Fruit fly (Drosophila melanogaster) whole organism, embryonic: ENCODE results near the gene Rab39.

Experiments used
- BtbVII ChIP-seq: fragments of 200-800 bp; sonication (Bioruptor generic); optimal IDR thresholded peaks from 3 replicates; lab custom pipeline; 2017; ENCODE audit warnings: missing biosample characterization, mild to moderate bottlenecking, missing genetic modification characterization
- Bteb2 ChIP-seq: fragments of 200-800 bp; sonication (Bioruptor generic); optimal IDR thresholded peaks from 2 replicates; lab custom pipeline; 2016; ENCODE audit warnings: missing biosample characterization, missing genetic modification characterization
- CG10431 ChIP-seq: fragments of 200-800 bp; sonication (Bioruptor generic); optimal IDR thresholded peaks from 3 replicates; lab custom pipeline; 2018; ENCODE audit warnings: missing biosample characterization, mild to moderate bottlenecking, missing genetic modification characterization
- CG11093 ChIP-seq: fragments of 200-800 bp; sonication (Bioruptor generic); IDR thresholded peaks from 3 replicates; pipeline ENCODE4 v1.3.6; 2022; ENCODE audit warnings: missing biosample characterization, missing genetic modification characterization
- CG11560 ChIP-seq: fragments of 200-800 bp; sonication (Bioruptor generic); IDR thresholded peaks from 3 replicates; pipeline ENCODE4 v1.3.6; 2022; ENCODE audit warnings: missing biosample characterization, missing genetic modification characterization
- CG12299 ChIP-seq: fragments of 200-800 bp; sonication (Bioruptor generic); optimal IDR thresholded peaks from 2 replicates; lab custom pipeline; 2018; ENCODE audit warnings: missing biosample characterization, mild to moderate bottlenecking, missing genetic modification characterization
- CG15601 ChIP-seq: fragments of 200-800 bp; sonication (Bioruptor generic); optimal IDR thresholded peaks from 3 replicates; lab custom pipeline; 2019; ENCODE audit warnings: missing biosample characterization, mild to moderate bottlenecking, missing genetic modification characterization, moderate library complexity
- CG17568 ChIP-seq: fragments of 200-800 bp; sonication (Bioruptor generic); optimal IDR thresholded peaks from 2 replicates; lab custom pipeline; 2018; ENCODE audit warnings: missing biosample characterization, mild to moderate bottlenecking, missing genetic modification characterization, moderate library complexity
- CG18011 ChIP-seq: fragments of 200-800 bp; sonication (Bioruptor generic); optimal IDR thresholded peaks from 2 replicates; lab custom pipeline; 2017; ENCODE audit warnings: missing biosample characterization, missing genetic modification characterization, mild to moderate bottlenecking, moderate library complexity, missing genotype
- CG18476 ChIP-seq: fragments of 200-800 bp; sonication (Bioruptor generic); optimal IDR thresholded peaks from 2 replicates; lab custom pipeline; 2016; ENCODE audit warnings: missing biosample characterization, mild to moderate bottlenecking, missing genetic modification characterization
- CG2116 ChIP-seq: fragments of 200-800 bp; sonication (Bioruptor generic); optimal IDR thresholded peaks from 3 replicates; lab custom pipeline; 2018; ENCODE audit warnings: missing biosample characterization, mild to moderate bottlenecking, missing genetic modification characterization
- CG2199 ChIP-seq: fragments of 200-800 bp; sonication (Bioruptor generic); IDR thresholded peaks from 3 replicates; pipeline ENCODE4 v1.3.6; 2022; ENCODE audit warnings: missing biosample characterization, missing genetic modification characterization
- CG31388 ChIP-seq: fragments of 200-800 bp; sonication (Bioruptor generic); optimal IDR thresholded peaks from 2 replicates; lab custom pipeline; 2016; ENCODE audit warnings: missing biosample characterization, missing genetic modification characterization
- CG4424 ChIP-seq: fragments of 200-800 bp; sonication (Bioruptor generic); optimal IDR thresholded peaks from 3 replicates; lab custom pipeline; 2016; ENCODE audit warnings: missing biosample characterization, missing genetic modification characterization
- CG4854 ChIP-seq: fragments of 200-800 bp; sonication (Bioruptor generic); optimal IDR thresholded peaks from 2 replicates; lab custom pipeline; 2016; ENCODE audit warnings: missing biosample characterization, missing genetic modification characterization, inconsistent platforms
- CG6254 ChIP-seq: fragments of 200-800 bp; sonication (Bioruptor generic); optimal IDR thresholded peaks from 3 replicates; lab custom pipeline; 2017; ENCODE audit warnings: mild to moderate bottlenecking, missing biosample characterization, missing genetic modification reagents, missing genetic modification characterization
- CG6683 ChIP-seq: fragments of 200-800 bp; sonication (Bioruptor generic); optimal IDR thresholded peaks from 2 replicates; lab custom pipeline; 2017; ENCODE audit warnings: missing biosample characterization, mild to moderate bottlenecking, missing genetic modification characterization, missing genetic modification reagents
- CG7928 ChIP-seq: fragments of 200-800 bp; sonication (Bioruptor generic); optimal IDR thresholded peaks from 2 replicates; lab custom pipeline; 2017; ENCODE audit warnings: missing biosample characterization, mild to moderate bottlenecking, missing genetic modification characterization
- CG7987 ChIP-seq: fragments of 200-800 bp; sonication (Bioruptor generic); optimal IDR thresholded peaks from 2 replicates; lab custom pipeline; 2018; ENCODE audit warnings: missing biosample characterization, mild to moderate bottlenecking, missing genetic modification characterization, moderate library complexity
- CG8089 ChIP-seq: fragments of 200-800 bp; sonication (Bioruptor generic); optimal IDR thresholded peaks from 3 replicates; lab custom pipeline; 2016; ENCODE audit warnings: missing biosample characterization, missing genetic modification characterization
- CG8944 ChIP-seq: fragments of 200-800 bp; sonication (Bioruptor generic); optimal IDR thresholded peaks from 3 replicates; lab custom pipeline; 2016; ENCODE audit warnings: missing biosample characterization, missing genetic modification characterization
- CTCF ChIP-seq: fragments of 200-800 bp; sonication (Bioruptor generic); optimal IDR thresholded peaks from 2 replicates; lab custom pipeline; 2017; ENCODE audit warnings: missing biosample characterization, mild to moderate bottlenecking, missing genetic modification characterization, moderate library complexity
- Dip2 ChIP-seq: fragments of 200-800 bp; sonication (Bioruptor generic); IDR thresholded peaks from 2 replicates; pipeline ENCODE4 v1.3.6; 2022; ENCODE audit warnings: missing biosample characterization, missing genetic modification characterization
- Elba2 ChIP-seq: fragments of 200-800 bp; sonication (Bioruptor generic); optimal IDR thresholded peaks from 3 replicates; lab custom pipeline; 2016; ENCODE audit warnings: missing biosample characterization, missing genetic modification characterization
- H15 ChIP-seq: fragments of 200-800 bp; sonication (Bioruptor generic); IDR thresholded peaks from 3 replicates; pipeline ENCODE4 v1.3.6; 2022; ENCODE audit warnings: missing biosample characterization, missing genetic modification characterization
- HLH4C ChIP-seq: fragments of 200-800 bp; sonication (Bioruptor generic); IDR thresholded peaks from 3 replicates; pipeline ENCODE4 v1.3.6; 2022; ENCODE audit warnings: missing biosample characterization, missing genetic modification characterization; ENCODE audit not compliant: partially characterized antibody
- Hand ChIP-seq: fragments of 200-800 bp; sonication (Bioruptor generic); optimal IDR thresholded peaks from 2 replicates; lab custom pipeline; 2017; ENCODE audit warnings: mild to moderate bottlenecking, missing biosample characterization, missing genetic modification reagents, missing genetic modification characterization
- Mes4 ChIP-seq: fragments of 200-800 bp; sonication (Bioruptor generic); optimal IDR thresholded peaks from 2 replicates; lab custom pipeline; 2016; ENCODE audit warnings: missing biosample characterization, missing genetic modification characterization
- Side ChIP-seq: fragments of 200-800 bp; sonication (Bioruptor generic); optimal IDR thresholded peaks from 2 replicates; lab custom pipeline; 2016; ENCODE audit warnings: missing biosample characterization, missing genetic modification characterization
- Sox100B ChIP-seq: fragments of 200-800 bp; sonication (Bioruptor generic); optimal IDR thresholded peaks from 3 replicates; lab custom pipeline; 2018; ENCODE audit warnings: missing biosample characterization, mild to moderate bottlenecking, missing genetic modification characterization
- Spps ChIP-seq: fragments of 200-800 bp; sonication (Bioruptor generic); optimal IDR thresholded peaks from 2 replicates; lab custom pipeline; 2018; ENCODE audit warnings: missing biosample characterization, mild to moderate bottlenecking, missing genetic modification characterization
- Trl ChIP-seq, 3 experiments: fragments of >200 bp in 2 of 3; fragments of 200-800 bp in 1 of 3; sonication (Bioruptor generic) in 1 of 3; optimal IDR thresholded peaks; 2 replicates in 1 of 3; 3 replicates in 2 of 3; lab custom pipeline; 2016 to 2017; ENCODE audit warnings: missing biosample characterization in 1 of 3, missing genetic modification characterization in 1 of 3
- Vsx1 ChIP-seq: fragments of 200-800 bp; sonication (Bioruptor generic); optimal IDR thresholded peaks from 2 replicates; lab custom pipeline; 2017; ENCODE audit warnings: missing biosample characterization, mild to moderate bottlenecking, missing genetic modification characterization, missing genetic modification reagents
- Xrp1 ChIP-seq: fragments of 200-800 bp; sonication (Bioruptor generic); IDR thresholded peaks from 2 replicates; pipeline ENCODE4 v1.3.6; 2022; ENCODE audit warnings: missing biosample characterization, missing genetic modification characterization
- bbx ChIP-seq: fragments of 200-800 bp; sonication (Bioruptor generic); IDR thresholded peaks from 2 replicates; pipeline ENCODE4 v1.3.6; 2022; ENCODE audit warnings: missing biosample characterization, missing genetic modification characterization; ENCODE audit not compliant: partially characterized antibody
- chinmo ChIP-seq: fragments of 200-800 bp; sonication (Bioruptor generic); IDR thresholded peaks from 4 replicates; pipeline ENCODE4 v1.3.6; 2022; ENCODE audit warnings: missing biosample characterization, missing genetic modification characterization; ENCODE audit not compliant: partially characterized antibody
- dati ChIP-seq: fragments of 200-800 bp; sonication (Bioruptor generic); IDR thresholded peaks from 2 replicates; pipeline ENCODE4 v1.3.6; 2022; ENCODE audit warnings: missing biosample characterization, missing genetic modification characterization
- fru ChIP-seq: fragments of >200 bp; optimal IDR thresholded peaks from 2 replicates; lab custom pipeline; 2017
- gsb ChIP-seq: fragments of 200-800 bp; sonication (Bioruptor generic); IDR thresholded peaks from 2 replicates; pipeline ENCODE4 v1.3.6; 2022; ENCODE audit warnings: missing biosample characterization, missing genetic modification characterization
- oc ChIP-seq: fragments of 200-800 bp; sonication (Bioruptor generic); optimal IDR thresholded peaks from 2 replicates; lab custom pipeline; 2018; ENCODE audit warnings: missing biosample characterization, mild to moderate bottlenecking, missing genetic modification characterization, moderate library complexity
- pros ChIP-seq: fragments of 200-800 bp; sonication (Bioruptor generic); optimal IDR thresholded peaks from 3 replicates; lab custom pipeline; 2019; ENCODE audit warnings: missing biosample characterization, mild to moderate bottlenecking, missing genetic modification characterization, moderate library complexity
- psq ChIP-seq: fragments of 200-800 bp; sonication (Bioruptor generic); optimal IDR thresholded peaks from 2 replicates; lab custom pipeline; 2017; ENCODE audit warnings: missing biosample characterization, missing genetic modification characterization
- slou ChIP-seq: fragments of 200-800 bp; sonication (Bioruptor generic); optimal IDR thresholded peaks from 3 replicates; lab custom pipeline; 2016; ENCODE audit warnings: missing biosample characterization, missing genetic modification characterization
- so ChIP-seq: fragments of 200-800 bp; sonication (Bioruptor generic); IDR thresholded peaks from 3 replicates; pipeline ENCODE4 v1.3.6; 2022; ENCODE audit warnings: missing biosample characterization, missing genetic modification characterization
- sug ChIP-seq: fragments of 200-800 bp; optimal IDR thresholded peaks from 2 replicates; lab custom pipeline; 2019; ENCODE audit warnings: missing biosample characterization, mild to moderate bottlenecking, missing genetic modification characterization, moderate library complexity
- tio ChIP-seq: fragments of 200-800 bp; sonication (Bioruptor generic); optimal IDR thresholded peaks from 2 replicates; lab custom pipeline; 2017; ENCODE audit warnings: missing biosample characterization, missing genetic modification characterization, inconsistent platforms
- tx ChIP-seq: fragments of 200-800 bp; sonication (Bioruptor generic); optimal IDR thresholded peaks from 2 replicates; lab custom pipeline; 2016; ENCODE audit warnings: missing biosample characterization, missing genetic modification characterization
- vnd ChIP-seq: fragments of 200-800 bp; sonication (Bioruptor generic); IDR thresholded peaks from 3 replicates; pipeline ENCODE4 v1.3.6; 2022; ENCODE audit warnings: missing biosample characterization, missing genetic modification characterization; ENCODE audit not compliant: partially characterized antibody
- zfh2 ChIP-seq: fragments of 200-800 bp; sonication (Bioruptor generic); optimal IDR thresholded peaks from 2 replicates; lab custom pipeline; 2016; ENCODE audit warnings: missing biosample characterization, missing genetic modification characterization

Rab39 gene

DNA sequence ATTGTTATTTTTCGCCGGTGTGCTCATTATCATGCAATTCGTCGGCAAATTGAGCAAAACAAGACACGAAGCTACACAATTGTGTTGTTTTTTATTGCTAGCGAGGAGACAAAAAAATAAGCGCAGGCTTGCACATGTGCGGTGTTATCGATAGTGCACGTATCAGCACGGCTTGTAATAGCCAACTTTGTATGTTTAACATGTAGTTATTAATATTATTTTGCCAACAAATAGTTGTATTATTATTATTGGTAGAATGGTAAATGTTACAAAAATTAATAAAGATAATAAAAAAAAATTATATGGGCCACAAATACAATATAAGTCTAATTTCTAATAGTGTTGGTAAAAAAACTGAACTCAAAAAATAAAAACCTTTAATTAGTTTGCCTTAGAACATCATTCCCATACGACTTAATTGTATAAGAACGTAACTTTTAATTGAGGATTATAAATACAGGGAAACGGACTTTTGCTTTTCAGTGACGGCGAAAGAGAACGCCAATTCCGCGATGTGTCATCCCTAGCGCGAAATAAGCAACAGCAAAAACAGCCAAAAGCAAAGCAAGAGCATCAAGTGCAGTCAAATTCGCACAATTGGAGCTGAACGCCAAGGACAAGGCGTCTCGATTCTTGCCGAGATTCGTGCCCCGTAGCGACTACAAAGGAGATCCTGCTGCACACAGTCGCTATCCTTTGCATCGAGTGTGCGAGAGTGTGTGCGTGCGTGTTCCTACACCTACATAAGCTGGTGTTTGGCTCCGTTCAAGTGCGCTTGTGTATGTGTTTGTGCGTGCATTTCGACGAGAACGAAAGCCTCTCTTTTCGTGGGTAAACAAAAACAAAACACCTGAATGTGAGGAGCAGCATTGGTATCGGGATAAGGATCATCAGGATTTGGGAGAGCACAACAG, 6.2 kb upstream of the Rab39 start, which contains the start of the genes NELF-B and CG12155 (continued):
- TF ChIP-seq CG18011 (GFP tag; lab: Kevin White, UChicago) (no peak), Sox100B (GFP tag; lab: Kevin White, UChicago) (no peak), dati (GFP tag; lab: Robert Waterston, UW) (no peak), sug (tag; lab: Kevin White, UChicago) (peak; percentile 66), CG6254 (GFP tag; lab: Kevin White, UChicago) (no peak), zfh2 (GFP tag; lab: Kevin White, UChicago) (peak; percentile 23), CG8944 (GFP tag; lab: Kevin White, UChicago) (peak; percentile 11), CG17568 (GFP tag; lab: Kevin White, UChicago) (no peak), Hand (GFP tag; lab: Kevin White, UChicago) (no peak), psq (GFP tag; lab: Kevin White, UChicago) (no peak), Side (no peak), CG31388 (no peak), vnd (GFP tag; lab: Robert Waterston, UW) (0 out of 3 replicates have a peak, but pooled peaks have one; percentile 55), CG15601 (tag; lab: Kevin White, UChicago) (no peak), CG8089 (GFP tag; lab: Kevin White, UChicago) (no peak), HLH4C (GFP tag; lab: Robert Waterston, UW) (0 out of 3 replicates have a peak, but pooled peaks have one; percentile 51), CG7987 (no peak), Vsx1 (GFP tag; lab: Kevin White, UChicago) (no peak), CG7928 (no peak), Spps (tag; lab: Kevin White, UChicago) (no peak), CTCF (GFP tag; lab: Kevin White, UChicago) (no peak), CG2199 (GFP tag; lab: Robert Waterston, UW) (no peak), slou (GFP tag; lab: Kevin White, UChicago) (peak; percentile 49), CG4424 (GFP tag; lab: Kevin White, UChicago) (peak; percentile 52), bbx (peak; percentile 44; the same call in 1 of the 2 replicates), CG11560 (tag; lab: Robert Waterston, UW) (no peak), CG10431 (GFP tag; lab: Kevin White, UChicago) (no peak), CG18476 (GFP tag; lab: Kevin White, UChicago) (peak; percentile 2), CG12299 (no peak), tx (peak; percentile 0), gsb (GFP tag; lab: Robert Waterston, UW) (no peak), H15 (GFP tag; lab: Robert Waterston, UW) (no peak), Bteb2 (GFP tag; lab: Kevin White, UChicago) (no peak), Xrp1 (peak; percentile 9; the same call in 1 of the 2 replicates), CG4854 (no peak), Mes4 (GFP tag; lab: Kevin White, UChicago) (no peak), tio (GFP tag; lab: Kevin White, UChicago) (no peak), Dip2 (GFP tag; lab: Robert Waterston, UW) (no peak), fru (lab: Kevin White, UChicago) (no peak), pros (no peak), CG6683 (GFP tag; lab: Kevin White, UChicago) (no peak), Trl (optimal IDR thresholded peaks at IDR 0.05; lab: Kevin White, UChicago) (no peak), Trl (GFP tag; optimal IDR thresholded peaks at IDR 0.05; lab: Kevin White, UChicago) (no peak), CG11093 (no peak), oc (tag; lab: Kevin White, UChicago) (no peak), CG2116 (GFP tag; lab: Kevin White, UChicago) (peak; percentile 98), so (no peak), Elba2 (GFP tag; lab: Kevin White, UChicago) (peak; percentile 8), chinmo (GFP tag; lab: Robert Waterston, UW) (no peak), BtbVII (GFP tag; lab: Kevin White, UChicago) (no peak)
